Fruit fly (Drosophila melanogaster): ENCODE results near the gene CG31870.
A peak's percentile ranks its signal among the peaks of the same experiment; 100 is the strongest.

- TF ChIP-seq cnc (optimal IDR thresholded peaks at IDR 0.05) (no peak), CG33017 (tag; optimal IDR thresholded peaks at IDR 0.05) (no peak), kay (GFP tag; ENCODE audit: borderline replicate concordance) (no peak), tj (GFP tag; optimal IDR thresholded peaks at IDR 0.05) (peak; percentile 97), CG11617 (GFP tag; optimal IDR thresholded peaks at IDR 0.05) (no peak), CG5204 (GFP tag; optimal IDR thresholded peaks at IDR 0.05) (no peak), Crg-1 (GFP tag; optimal IDR thresholded peaks at IDR 0.05) (no peak), CG12768 (GFP tag; optimal IDR thresholded peaks at IDR 0.05) (no peak), CG1620 (GFP tag; optimal IDR thresholded peaks at IDR 0.05) (no peak), pad (GFP tag; optimal IDR thresholded peaks at IDR 0.05) (no peak), CG14711 (tag; optimal IDR thresholded peaks at IDR 0.05) (no peak), Clk (GFP tag; optimal IDR thresholded peaks at IDR 0.05) (no peak), cic (GFP tag; optimal IDR thresholded peaks at IDR 0.05) (no peak), bab1 (GFP tag; optimal IDR thresholded peaks at IDR 0.05) (peak; percentile 61)
These were observed 12.1 kb downstream of the CG31870 start for dm6 chr2L:10801951-10802780.

Measured in whole organism, adult.